Worm (Caenorhabditis elegans): ENCODE results near the gene ccar-1.

ce11 chrIV:14099256-14099655 is 27.9 kb downstream of the ccar-1 start, which contains the start of gene col-133:
- TF ChIP-seq him-1 (tag; optimal IDR thresholded peaks at IDR 0.05): no peak
- no peak for TF ChIP-seq W03F9.2 (tag; optimal IDR thresholded peaks at IDR 0.05)

All from whole organism, L4/young adult.